Fruit fly (Drosophila melanogaster): ENCODE results near the gene Ostgamma.

dm6 chr2L:8290092-8290424 lies 17.9 kb downstream of the Ostgamma start:
- TF ChIP-seq CG8478 (optimal IDR thresholded peaks at IDR 0.05) (no peak), pan (optimal IDR thresholded peaks at IDR 0.05) (no peak)

Measured in whole organism.